Worm (Caenorhabditis elegans) whole organism, L1 larva: ENCODE data around the gene hlh-14.

Source experiments
- C16A3.4 ChIP-seq: fragments of 150-350 bp; optimal IDR thresholded peaks from 2 replicates; lab custom pipeline; 2014; ENCODE audit warnings: missing biosample characterization, missing genetic modification characterization
- C34B4.2 ChIP-seq: sonication (generic microtip); optimal IDR thresholded peaks from 2 replicates; lab custom pipeline; 2017; ENCODE audit warnings: mild to moderate bottlenecking, missing genetic modification characterization, missing compliant biosample characterization
- F16B12.6 ChIP-seq: fragments of 150-350 bp; optimal IDR thresholded peaks from 2 replicates; lab custom pipeline; 2014; ENCODE audit warnings: missing biosample characterization, missing genetic modification characterization
- Y116A8C.19 ChIP-seq: sonication (generic microtip); optimal IDR thresholded peaks from 2 replicates; lab custom pipeline; 2016; ENCODE audit warnings: missing compliant biosample characterization, missing genetic modification characterization, borderline replicate concordance
- aly-2 ChIP-seq: fragments of 150-350 bp; optimal IDR thresholded peaks from 2 replicates; lab custom pipeline; 2014; ENCODE audit warnings: missing biosample characterization, missing genetic modification characterization
- ama-1 ChIP-seq: fragments of 150-350 bp; optimal IDR thresholded peaks from 2 replicates; lab custom pipeline; 2014
- blmp-1 ChIP-seq: fragments of 150-350 bp; optimal IDR thresholded peaks from 2 replicates; lab custom pipeline; 2014; ENCODE audit warnings: missing biosample characterization, missing genetic modification characterization
- ceh-88 ChIP-seq: fragments of 200-800 bp; sonication (Bioruptor generic); IDR thresholded peaks from 2 replicates; pipeline ENCODE4 v1.3.6; 2022; ENCODE audit warnings: missing genetic modification characterization, missing compliant biosample characterization
- ceh-90 ChIP-seq: sonication (generic microtip); optimal IDR thresholded peaks from 2 replicates; lab custom pipeline; 2016; ENCODE audit warnings: missing genetic modification characterization, missing compliant biosample characterization
- dpl-1 ChIP-seq, 3 experiments: fragments of 150-350 bp in 2 of 3; sonication (generic microtip) in 1 of 3; optimal IDR thresholded peaks; 2 replicates each; lab custom pipeline; 2014 to 2017; ENCODE audit warnings: missing biosample characterization in 3 of 3, missing genetic modification characterization in 3 of 3, missing genetic modification reagents in 3 of 3
- dsc-1 ChIP-seq: sonication (generic microtip); optimal IDR thresholded peaks from 2 replicates; lab custom pipeline; 2016; ENCODE audit warnings: mild to moderate bottlenecking, missing genetic modification characterization, missing compliant biosample characterization
- efl-3 ChIP-seq: fragments of 200-800 bp; sonication (Bioruptor generic); optimal IDR thresholded peaks from 2 replicates; lab custom pipeline; 2018; ENCODE audit warnings: mild to moderate bottlenecking, missing genetic modification characterization, missing compliant biosample characterization
- egl-13 ChIP-seq: sonication (generic microtip); optimal IDR thresholded peaks from 2 replicates; lab custom pipeline; 2016; ENCODE audit warnings: missing genotype, missing genetic modification reagents, missing genetic modification characterization, missing compliant biosample characterization
- egl-27 ChIP-seq, 2 experiments: fragments of 150-350 bp in 1 of 2; sonication (generic microtip); optimal IDR thresholded peaks; 3 replicates each; lab custom pipeline; 2017 to 2018; ENCODE audit warnings: missing biosample characterization in 2 of 2, missing genetic modification characterization in 2 of 2, missing genetic modification reagents in 2 of 2
- elt-2 ChIP-seq: sonication (generic microtip); optimal IDR thresholded peaks from 2 replicates; lab custom pipeline; 2016; ENCODE audit warnings: missing genetic modification characterization, mild to moderate bottlenecking, inconsistent platforms, missing compliant biosample characterization, missing genetic modification reagents
- elt-3 ChIP-seq, 6 experiments: fragments of 150-350 bp in 1 of 6; sonication (generic microtip); optimal IDR thresholded peaks; 2 replicates each; lab custom pipeline; 2017 to 2018; ENCODE audit warnings: missing biosample characterization in 6 of 6, missing genetic modification characterization in 6 of 6, inconsistent platforms in 1 of 6
- fkh-4 ChIP-seq: sonication (generic microtip); optimal IDR thresholded peaks from 2 replicates; lab custom pipeline; 2016; ENCODE audit warnings: missing compliant biosample characterization, missing genetic modification characterization, borderline replicate concordance
- fkh-8 ChIP-seq: sonication (generic microtip); optimal IDR thresholded peaks from 2 replicates; lab custom pipeline; 2016; ENCODE audit warnings: mild to moderate bottlenecking, missing genetic modification characterization, missing compliant biosample characterization
- fos-1 ChIP-seq: fragments of 150-350 bp; optimal IDR thresholded peaks from 2 replicates; lab custom pipeline; 2014; ENCODE audit warnings: missing biosample characterization, missing genetic modification characterization
- hlh-4 ChIP-seq: sonication (generic microtip); optimal IDR thresholded peaks from 2 replicates; lab custom pipeline; 2016; ENCODE audit warnings: mild to moderate bottlenecking, missing genetic modification characterization, missing compliant biosample characterization
- irx-1 ChIP-seq: sonication (generic microtip); optimal IDR thresholded peaks from 2 replicates; lab custom pipeline; 2016; ENCODE audit warnings: missing genetic modification characterization, missing compliant biosample characterization
- isw-1 ChIP-seq: fragments of 200-800 bp; sonication (Bioruptor generic); IDR thresholded peaks from 2 replicates; pipeline ENCODE4 v1.3.6; 2022; ENCODE audit warnings: missing genetic modification characterization, missing compliant biosample characterization
- jun-1 ChIP-seq: fragments of 150-350 bp; optimal IDR thresholded peaks from 2 replicates; lab custom pipeline; 2014; ENCODE audit warnings: missing biosample characterization, missing genetic modification reagents, missing genetic modification characterization
- lin-14 ChIP-seq: fragments of 200-800 bp; sonication (Bioruptor generic); optimal IDR thresholded peaks from 2 replicates; lab custom pipeline; 2018; ENCODE audit warnings: mild to moderate bottlenecking, missing genetic modification characterization, moderate library complexity, missing compliant biosample characterization
- lin-15B ChIP-seq: fragments of 150-350 bp; sonication (generic microtip); optimal IDR thresholded peaks from 3 replicates; lab custom pipeline; 2014; ENCODE audit warnings: missing biosample characterization, missing genetic modification characterization
- lin-35 ChIP-seq, 2 experiments: fragments of 150-350 bp; optimal IDR thresholded peaks; 2 replicates each; lab custom pipeline; 2014; ENCODE audit warnings: missing biosample characterization in 2 of 2, missing genetic modification characterization in 2 of 2, missing genetic modification reagents in 2 of 2
- lin-39 ChIP-seq: fragments of 150-350 bp; optimal IDR thresholded peaks from 2 replicates; lab custom pipeline; 2014; ENCODE audit warnings: missing biosample characterization, missing genetic modification reagents, missing genetic modification characterization
- lir-3 ChIP-seq: sonication (generic microtip); optimal IDR thresholded peaks from 2 replicates; lab custom pipeline; 2016; ENCODE audit warnings: mild to moderate bottlenecking, missing genetic modification characterization, moderate library complexity, missing compliant biosample characterization; ENCODE audit not compliant: poor library complexity
- mdl-1 ChIP-seq, 2 experiments: fragments of 150-350 bp; optimal IDR thresholded peaks; 2 replicates each; lab custom pipeline; 2014 to 2017; ENCODE audit warnings: missing biosample characterization in 2 of 2, missing genetic modification characterization in 2 of 2, inconsistent platforms in 1 of 2
- mep-1 ChIP-seq: fragments of 150-350 bp; optimal IDR thresholded peaks from 2 replicates; lab custom pipeline; 2014; ENCODE audit warnings: missing biosample characterization, missing genetic modification characterization
- nhr-11 ChIP-seq: fragments of 150-350 bp; optimal IDR thresholded peaks from 2 replicates; lab custom pipeline; 2014; ENCODE audit warnings: missing biosample characterization, missing genetic modification characterization
- nhr-20 ChIP-seq: sonication (generic microtip); optimal IDR thresholded peaks from 2 replicates; lab custom pipeline; 2016; ENCODE audit warnings: mild to moderate bottlenecking, missing genetic modification characterization, missing compliant biosample characterization
- nhr-28 ChIP-seq: fragments of 150-350 bp; optimal IDR thresholded peaks from 2 replicates; lab custom pipeline; 2014; ENCODE audit warnings: missing biosample characterization, missing genetic modification characterization
- nhr-47 ChIP-seq: sonication (generic microtip); optimal IDR thresholded peaks from 2 replicates; lab custom pipeline; 2016; ENCODE audit warnings: mild to moderate bottlenecking, missing genetic modification characterization, moderate library complexity, missing compliant biosample characterization
- nhr-71 ChIP-seq: sonication (generic microtip); optimal IDR thresholded peaks from 2 replicates; lab custom pipeline; 2016; ENCODE audit warnings: mild to moderate bottlenecking, missing genetic modification characterization, moderate library complexity, missing compliant biosample characterization
- nhr-76 ChIP-seq: sonication (generic microtip); optimal IDR thresholded peaks from 2 replicates; lab custom pipeline; 2017; ENCODE audit warnings: missing biosample characterization, missing genetic modification characterization
- nhr-77 ChIP-seq: fragments of 150-350 bp; optimal IDR thresholded peaks from 2 replicates; lab custom pipeline; 2014; ENCODE audit warnings: missing biosample characterization, missing genetic modification characterization
- nhr-85 ChIP-seq: sonication (generic microtip); peaks from one replicate; lab custom pipeline; 2016; ENCODE audit warnings: missing genetic modification characterization, inconsistent platforms, missing compliant biosample characterization
- nhr-90 ChIP-seq: sonication (generic microtip); optimal IDR thresholded peaks from 2 replicates; lab custom pipeline; 2016; ENCODE audit warnings: mild to moderate bottlenecking, missing genetic modification characterization, missing compliant biosample characterization; ENCODE audit not compliant: poor library complexity
- pag-3 ChIP-seq: sonication (generic microtip); optimal IDR thresholded peaks from 2 replicates; lab custom pipeline; 2017; ENCODE audit warnings: missing genetic modification characterization, mild to moderate bottlenecking, missing compliant biosample characterization, antibody characterized with exemption, borderline replicate concordance; ENCODE audit not compliant: insufficient read depth
- pqm-1 ChIP-seq: sonication (generic microtip); optimal IDR thresholded peaks from 3 replicates; lab custom pipeline; 2017; ENCODE audit warnings: missing biosample characterization, missing genetic modification characterization
- rnt-1 ChIP-seq: sonication (generic microtip); optimal IDR thresholded peaks from 2 replicates; lab custom pipeline; 2016; ENCODE audit warnings: mild to moderate bottlenecking, missing genetic modification characterization, moderate library complexity, missing compliant biosample characterization
- snpc-4 ChIP-seq: fragments of 150-350 bp; optimal IDR thresholded peaks from 2 replicates; lab custom pipeline; 2014; ENCODE audit warnings: missing biosample characterization, missing genetic modification characterization
- sptf-1 ChIP-seq: fragments of 150-350 bp; optimal IDR thresholded peaks from 2 replicates; lab custom pipeline; 2014; ENCODE audit warnings: missing biosample characterization, missing genetic modification characterization
- sup-37 ChIP-seq: fragments of 200-800 bp; sonication (Bioruptor generic); optimal IDR thresholded peaks from 2 replicates; lab custom pipeline; 2018; ENCODE audit warnings: mild to moderate bottlenecking, missing genetic modification characterization, missing compliant biosample characterization
- swsn-7 ChIP-seq: sonication (generic microtip); optimal IDR thresholded peaks from 2 replicates; lab custom pipeline; 2016; ENCODE audit warnings: missing genetic modification characterization, missing compliant biosample characterization
- tbx-2 ChIP-seq: sonication (generic microtip); optimal IDR thresholded peaks from 2 replicates; lab custom pipeline; 2016; ENCODE audit warnings: missing genetic modification characterization, missing compliant biosample characterization
- tlp-1 ChIP-seq: fragments of 150-350 bp; optimal IDR thresholded peaks from 2 replicates; lab custom pipeline; 2014; ENCODE audit warnings: missing biosample characterization, missing genetic modification characterization
- unc-130 ChIP-seq: fragments of 150-350 bp; optimal IDR thresholded peaks from 2 replicates; lab custom pipeline; 2017; ENCODE audit warnings: missing biosample characterization, missing genetic modification characterization, inconsistent platforms
- unc-98 ChIP-seq: fragments of 200-800 bp; sonication (Bioruptor generic); IDR thresholded peaks from 2 replicates; pipeline ENCODE4 v1.3.6; 2022; ENCODE audit warnings: missing genetic modification characterization, missing compliant biosample characterization
- ztf-4 ChIP-seq: fragments of 150-350 bp; optimal IDR thresholded peaks from 2 replicates; lab custom pipeline; 2014; ENCODE audit warnings: missing biosample characterization, missing genetic modification characterization

hlh-14 gene

DNA sequence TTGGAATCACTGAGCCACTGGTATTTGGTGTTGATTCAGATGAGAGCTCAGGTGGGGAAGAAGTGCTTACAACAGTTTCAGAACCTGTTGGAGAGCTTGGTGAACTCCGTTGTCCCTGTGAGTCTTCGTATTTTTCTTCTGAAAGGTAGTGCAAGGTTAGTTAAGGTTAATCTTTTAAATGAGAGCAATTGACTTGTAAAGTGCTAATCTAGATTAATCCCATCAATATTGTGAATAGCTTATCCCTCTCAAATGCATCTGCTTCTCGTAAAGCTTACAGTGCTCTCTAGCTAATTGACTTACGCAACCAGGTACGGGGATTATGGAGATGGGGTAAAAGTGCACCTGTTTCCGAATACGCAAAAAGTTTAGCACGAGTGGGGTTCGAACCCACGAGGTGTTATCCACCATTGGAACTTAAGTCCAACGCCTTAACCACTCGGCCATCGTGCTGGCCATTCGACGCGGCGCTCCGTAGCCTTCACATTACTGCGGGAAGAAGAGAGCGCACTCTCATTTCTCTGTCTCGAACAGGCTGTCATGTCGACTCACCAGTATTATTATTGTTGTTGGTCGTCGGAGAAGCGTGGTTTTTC, 34.0 kb upstream of the hlh-14 start (continued):
- TF ChIP-seq aly-2 (no peak), ama-1 (lab: Kevin White, UChicago) (no peak), pqm-1 (tag; lab: Kevin White, UChicago) (no peak), unc-130 (tag; lab: Kevin White, UChicago) (peak; percentile 38), egl-13 (no peak), lin-39 (tag; lab: Kevin White, UChicago) (no peak), elt-2 (tag; lab: Kevin White, UChicago) (peak; percentile 25), hlh-4 (tag; lab: Kevin White, UChicago) (no peak), rnt-1 (tag; lab: Kevin White, UChicago) (peak; percentile 67), nhr-71 (peak; percentile 63), fkh-4 (tag; lab: Kevin White, UChicago) (no peak), nhr-77 (peak; percentile 19), nhr-47 (peak; percentile 63), unc-98 (no peak), jun-1 (tag; lab: Kevin White, UChicago) (no peak), ztf-4 (tag; lab: Kevin White, UChicago) (no peak), blmp-1 (tag; lab: Kevin White, UChicago) (no peak), ceh-88 (GFP tag; lab: Robert Waterston, UW) (no peak), lin-15B (tag; lab: Kevin White, UChicago) (no peak), F16B12.6 (tag; lab: Kevin White, UChicago) (peak; percentile 42), sup-37 (GFP tag; lab: Kevin White, UChicago) (no peak), mdl-1 (tag; optimal IDR thresholded peaks at IDR 0.05; lab: Kevin White, UChicago) (peak in 1 of 2 experiments; percentile 50), swsn-7 (tag; lab: Kevin White, UChicago) (peak; percentile 51), lin-35 (GFP tag; optimal IDR thresholded peaks at IDR 0.05; lab: Kevin White, UChicago) (peak; percentile 56 to 62), ceh-90 (tag; lab: Kevin White, UChicago) (no peak), lir-3 (no peak), tlp-1 (no peak), isw-1 (GFP tag; lab: Robert Waterston, UW) (0 out of 2 replicates have a peak, but pooled peaks have one; percentile 3), nhr-11 (tag; lab: Kevin White, UChicago) (no peak), sptf-1 (tag; lab: Kevin White, UChicago) (no peak), lin-14 (peak; percentile 42), C34B4.2 (tag; lab: Kevin White, UChicago) (no peak), C16A3.4 (peak; percentile 56), nhr-90 (tag; lab: Kevin White, UChicago) (peak; percentile 50), tbx-2 (no peak), elt-3 (tag; optimal IDR thresholded peaks at IDR 0.05; lab: Kevin White, UChicago) (peak in 1 of 6 experiments; percentile 13), snpc-4 (tag; lab: Kevin White, UChicago) (peak; percentile 23), efl-3 (GFP tag; lab: Kevin White, UChicago) (no peak), nhr-76 (tag; lab: Kevin White, UChicago) (no peak), Y116A8C.19 (tag; lab: Kevin White, UChicago) (no peak), egl-27 (tag; optimal IDR thresholded peaks at IDR 0.05; lab: Kevin White, UChicago) (no peak)
- TF ChIP-seq, all 84 proteins: peak for 31

- TF ChIP-seq pag-3 (tag; lab: Kevin White, UChicago) (no peak), nhr-20 (tag; lab: Kevin White, UChicago) (peak; percentile 34), C16A3.4 (no peak), lin-14 (peak; percentile 67), fos-1 (tag; lab: Kevin White, UChicago) (no peak), dpl-1 (GFP tag; optimal IDR thresholded peaks at IDR 0.05; lab: Kevin White, UChicago) (no peak), unc-130 (tag; lab: Kevin White, UChicago) (no peak), rnt-1 (tag; lab: Kevin White, UChicago) (peak; percentile 12), nhr-71 (peak; percentile 3), fkh-8 (tag; lab: Kevin White, UChicago) (no peak), nhr-85 (tag; lab: Kevin White, UChicago) (peak; percentile 88), unc-98 (no peak), elt-3 (tag; optimal IDR thresholded peaks at IDR 0.05; lab: Kevin White, UChicago) (peak in 2 of 6 experiments; percentile 19 to 59), irx-1 (tag; lab: Kevin White, UChicago) (no peak), F16B12.6 (tag; lab: Kevin White, UChicago) (no peak), sptf-1 (tag; lab: Kevin White, UChicago) (no peak), C34B4.2 (tag; lab: Kevin White, UChicago) (no peak), mep-1 (tag; lab: Kevin White, UChicago) (peak; percentile 40), isw-1 (GFP tag; lab: Robert Waterston, UW) (no peak), nhr-28 (tag; lab: Kevin White, UChicago) (no peak), dsc-1 (tag; lab: Kevin White, UChicago) (no peak)
Measured at ce11 chrII:5768274-5768820, 29.7 kb upstream of the hlh-14 start.
